Fruit fly (Drosophila melanogaster) whole organism, embryonic: ENCODE results near the gene CG34125.
A peak's percentile ranks its signal among the peaks of the same experiment; 100 is the strongest.

ENCODE experiments used
- Abd-B ChIP-seq: fragments of 200-800 bp; sonication (Bioruptor generic); optimal IDR thresholded peaks from 2 replicates; lab custom pipeline; 2018; ENCODE audit warnings: missing biosample characterization, mild to moderate bottlenecking, missing genetic modification characterization, moderate library complexity
- CG11695 ChIP-seq: fragments of 200-800 bp; sonication (Bioruptor generic); IDR thresholded peaks from 3 replicates; pipeline ENCODE4 v1.3.6; 2022; ENCODE audit warnings: missing biosample characterization, missing genetic modification characterization
- CG13424 ChIP-seq: fragments of 200-800 bp; sonication (Bioruptor generic); optimal IDR thresholded peaks from 2 replicates; lab custom pipeline; 2019; ENCODE audit warnings: missing biosample characterization, mild to moderate bottlenecking, missing genetic modification characterization, moderate library complexity
- CG13894 ChIP-seq: fragments of 200-800 bp; sonication (Bioruptor generic); optimal IDR thresholded peaks from 3 replicates; lab custom pipeline; 2018; ENCODE audit warnings: missing biosample characterization, mild to moderate bottlenecking, missing genetic modification characterization, moderate library complexity
- CG15269 ChIP-seq: fragments of 200-800 bp; sonication (Bioruptor generic); optimal IDR thresholded peaks from 2 replicates; lab custom pipeline; 2018; ENCODE audit warnings: missing biosample characterization, mild to moderate bottlenecking, missing genetic modification characterization, moderate library complexity
- CG15514 ChIP-seq: fragments of 200-800 bp; sonication (Bioruptor generic); optimal IDR thresholded peaks from 3 replicates; lab custom pipeline; 2017; ENCODE audit warnings: missing biosample characterization, missing genetic modification characterization, mild to moderate bottlenecking, moderate library complexity, missing genetic modification reagents
- CG15601 ChIP-seq: fragments of 200-800 bp; sonication (Bioruptor generic); optimal IDR thresholded peaks from 3 replicates; lab custom pipeline; 2019; ENCODE audit warnings: missing biosample characterization, mild to moderate bottlenecking, missing genetic modification characterization, moderate library complexity
- CG17912 ChIP-seq: fragments of 200-800 bp; sonication (Bioruptor generic); optimal IDR thresholded peaks from 2 replicates; lab custom pipeline; 2018; ENCODE audit warnings: missing biosample characterization, mild to moderate bottlenecking, missing genetic modification characterization
- CG18599 ChIP-seq: fragments of 200-800 bp; sonication (Bioruptor generic); optimal IDR thresholded peaks from 3 replicates; lab custom pipeline; 2017; ENCODE audit warnings: missing biosample characterization, missing genetic modification characterization, mild to moderate bottlenecking, moderate library complexity, missing genetic modification reagents
- CG31441 ChIP-seq: fragments of 200-800 bp; sonication (Bioruptor generic); IDR thresholded peaks from 2 replicates; pipeline ENCODE4 v1.3.6; 2022; ENCODE audit warnings: missing biosample characterization, missing genetic modification characterization
- CG32532 ChIP-seq: fragments of 200-800 bp; sonication (Bioruptor generic); IDR thresholded peaks from 2 replicates; pipeline ENCODE4 v1.3.6; 2022; ENCODE audit warnings: missing biosample characterization, missing genetic modification characterization
- CG3281 ChIP-seq: fragments of 200-800 bp; sonication (Bioruptor generic); optimal IDR thresholded peaks from 3 replicates; lab custom pipeline; 2017; ENCODE audit warnings: missing biosample characterization, mild to moderate bottlenecking, missing genetic modification characterization
- CG34376 ChIP-seq: fragments of 200-800 bp; sonication (Bioruptor generic); optimal IDR thresholded peaks from 2 replicates; lab custom pipeline; 2018; ENCODE audit warnings: missing biosample characterization, mild to moderate bottlenecking, missing genetic modification characterization
- CG4360 ChIP-seq: fragments of 200-800 bp; sonication (Bioruptor generic); IDR thresholded peaks from 2 replicates; pipeline ENCODE4 v1.3.6; 2022; ENCODE audit warnings: missing biosample characterization, missing genetic modification characterization
- CG4820 ChIP-seq: fragments of 200-800 bp; sonication (Bioruptor generic); optimal IDR thresholded peaks from 3 replicates; lab custom pipeline; 2016; ENCODE audit warnings: missing biosample characterization, missing genetic modification characterization
- CG6765 ChIP-seq: fragments of 200-800 bp; sonication (Bioruptor generic); optimal IDR thresholded peaks from 3 replicates; lab custom pipeline; 2017; ENCODE audit warnings: missing biosample characterization, mild to moderate bottlenecking, missing genetic modification characterization
- CG6813 ChIP-seq: fragments of 200-800 bp; sonication (Bioruptor generic); optimal IDR thresholded peaks from 2 replicates; lab custom pipeline; 2017; ENCODE audit warnings: missing biosample characterization, missing genetic modification characterization, mild to moderate bottlenecking, moderate library complexity, missing genetic modification reagents
- CG8924 ChIP-seq: fragments of 200-800 bp; optimal IDR thresholded peaks from 3 replicates; lab custom pipeline; 2019; ENCODE audit warnings: missing biosample characterization, mild to moderate bottlenecking, missing genetic modification characterization, moderate library complexity
- CG9727 ChIP-seq: fragments of 200-800 bp; sonication (Bioruptor generic); optimal IDR thresholded peaks from 3 replicates; lab custom pipeline; 2017; ENCODE audit warnings: missing biosample characterization, mild to moderate bottlenecking, missing genetic modification characterization
- Deaf1 ChIP-seq: fragments of 200-800 bp; optimal IDR thresholded peaks from 3 replicates; lab custom pipeline; 2019; ENCODE audit warnings: missing biosample characterization, mild to moderate bottlenecking, missing genetic modification characterization, moderate library complexity
- Dfd ChIP-seq, 2 experiments: fragments of >200 bp; optimal IDR thresholded peaks; 2 replicates each; lab custom pipeline; 2017; ENCODE audit warnings: missing biosample characterization in 2 of 2, missing genetic modification characterization in 2 of 2
- Dref ChIP-seq: fragments of 200-800 bp; sonication (Bioruptor generic); IDR thresholded peaks from 2 replicates; pipeline ENCODE4 v1.3.6; 2022; ENCODE audit warnings: missing biosample characterization, missing genetic modification characterization
- Drgx ChIP-seq: fragments of 200-800 bp; sonication (Bioruptor generic); IDR thresholded peaks from 2 replicates; pipeline ENCODE4 v1.3.6; 2022; ENCODE audit warnings: missing biosample characterization, missing genetic modification characterization
- Fer1 ChIP-seq: fragments of 200-800 bp; sonication (Bioruptor generic); optimal IDR thresholded peaks from 2 replicates; lab custom pipeline; 2017; ENCODE audit warnings: missing biosample characterization, mild to moderate bottlenecking, missing genetic modification characterization
- Hand ChIP-seq: fragments of 200-800 bp; sonication (Bioruptor generic); optimal IDR thresholded peaks from 2 replicates; lab custom pipeline; 2017; ENCODE audit warnings: mild to moderate bottlenecking, missing biosample characterization, missing genetic modification reagents, missing genetic modification characterization
- Hmr ChIP-seq: fragments of 200-800 bp; sonication (Bioruptor generic); optimal IDR thresholded peaks from 3 replicates; lab custom pipeline; 2017; ENCODE audit warnings: mild to moderate bottlenecking, missing biosample characterization, missing genetic modification reagents, missing genetic modification characterization
- Jarid2 ChIP-seq: fragments of 200-800 bp; sonication (Bioruptor generic); optimal IDR thresholded peaks from 3 replicates; lab custom pipeline; 2017; ENCODE audit warnings: mild to moderate bottlenecking, missing biosample characterization, missing genetic modification reagents, missing genetic modification characterization
- Med ChIP-seq: fragments of 200-800 bp; sonication (Bioruptor generic); peaks from one replicate; lab custom pipeline; 2016; ENCODE audit warnings: missing biosample characterization, missing genetic modification characterization, mild to moderate bottlenecking, inconsistent platforms, moderate library complexity
- Meics ChIP-seq: fragments of 200-800 bp; sonication (Bioruptor generic); optimal IDR thresholded peaks from 2 replicates; lab custom pipeline; 2017; ENCODE audit warnings: missing biosample characterization, mild to moderate bottlenecking, missing genetic modification characterization
- NC2β ChIP-seq: fragments of 200-800 bp; sonication (Bioruptor generic); optimal IDR thresholded peaks from 2 replicates; lab custom pipeline; 2016; ENCODE audit warnings: missing biosample characterization, missing genetic modification characterization
- Ptx1 ChIP-seq: fragments of 200-800 bp; sonication (Bioruptor generic); IDR thresholded peaks from 2 replicates; pipeline ENCODE4 v1.3.6; 2022; ENCODE audit warnings: missing biosample characterization, missing genetic modification characterization
- Rfx ChIP-seq: fragments of 200-800 bp; sonication (Bioruptor generic); IDR thresholded peaks from 2 replicates; pipeline ENCODE4 v1.3.6; 2022; ENCODE audit warnings: missing biosample characterization, missing genetic modification characterization
- Sox102F ChIP-seq: fragments of 200-800 bp; sonication (Bioruptor generic); optimal IDR thresholded peaks from 2 replicates; lab custom pipeline; 2018; ENCODE audit warnings: missing biosample characterization, mild to moderate bottlenecking, missing genetic modification characterization, moderate library complexity
- ara ChIP-seq: fragments of 200-800 bp; sonication (Bioruptor generic); IDR thresholded peaks from 2 replicates; pipeline ENCODE4 v1.3.6; 2022; ENCODE audit warnings: missing biosample characterization, missing genetic modification characterization
- cg ChIP-seq: fragments of 200-800 bp; sonication (Bioruptor generic); optimal IDR thresholded peaks from 3 replicates; lab custom pipeline; 2019; ENCODE audit warnings: missing biosample characterization, mild to moderate bottlenecking, missing genetic modification characterization, moderate library complexity
- corto ChIP-seq: fragments of 200-800 bp; sonication (Bioruptor generic); optimal IDR thresholded peaks from 2 replicates; lab custom pipeline; 2016; ENCODE audit warnings: missing biosample characterization, mild to moderate bottlenecking, missing genetic modification characterization, moderate library complexity
- disco-r ChIP-seq: fragments of 200-800 bp; sonication (Bioruptor generic); optimal IDR thresholded peaks from 2 replicates; lab custom pipeline; 2016; ENCODE audit warnings: missing biosample characterization, missing genetic modification characterization
- dmrt99B ChIP-seq: fragments of 200-800 bp; sonication (Bioruptor generic); optimal IDR thresholded peaks from 2 replicates; lab custom pipeline; 2018; ENCODE audit warnings: missing biosample characterization, mild to moderate bottlenecking, missing genetic modification characterization, moderate library complexity
- en ChIP-seq: fragments of 200-800 bp; sonication (Bioruptor generic); optimal IDR thresholded peaks from 2 replicates; lab custom pipeline; 2016; ENCODE audit warnings: missing biosample characterization, missing genetic modification characterization
- ewg ChIP-seq: fragments of 200-800 bp; sonication (Bioruptor generic); optimal IDR thresholded peaks from 3 replicates; lab custom pipeline; 2017; ENCODE audit warnings: mild to moderate bottlenecking, missing biosample characterization, missing genetic modification reagents, missing genetic modification characterization
- scrt ChIP-seq: fragments of 200-800 bp; sonication (Bioruptor generic); optimal IDR thresholded peaks from 2 replicates; lab custom pipeline; 2018; ENCODE audit warnings: missing biosample characterization, mild to moderate bottlenecking, missing genetic modification characterization, moderate library complexity
- stc ChIP-seq: fragments of 200-800 bp; sonication (Bioruptor generic); IDR thresholded peaks from 2 replicates; pipeline ENCODE4 v1.3.6; 2022; ENCODE audit warnings: missing biosample characterization, missing genetic modification characterization
- sug ChIP-seq: fragments of 200-800 bp; optimal IDR thresholded peaks from 2 replicates; lab custom pipeline; 2019; ENCODE audit warnings: missing biosample characterization, mild to moderate bottlenecking, missing genetic modification characterization, moderate library complexity
- tap ChIP-seq: fragments of 200-800 bp; optimal IDR thresholded peaks from 3 replicates; lab custom pipeline; 2019; ENCODE audit warnings: missing biosample characterization, mild to moderate bottlenecking, missing genetic modification characterization, moderate library complexity
- unpg ChIP-seq: fragments of 200-800 bp; sonication (Bioruptor generic); optimal IDR thresholded peaks from 3 replicates; lab custom pipeline; 2018; ENCODE audit warnings: missing biosample characterization, mild to moderate bottlenecking, missing genetic modification characterization, moderate library complexity
- wor ChIP-seq: fragments of 200-800 bp; sonication (Bioruptor generic); IDR thresholded peaks from 2 replicates; pipeline ENCODE4 v1.3.6; 2022; ENCODE audit warnings: missing biosample characterization, missing genetic modification characterization

Gene CG34125

DNA sequence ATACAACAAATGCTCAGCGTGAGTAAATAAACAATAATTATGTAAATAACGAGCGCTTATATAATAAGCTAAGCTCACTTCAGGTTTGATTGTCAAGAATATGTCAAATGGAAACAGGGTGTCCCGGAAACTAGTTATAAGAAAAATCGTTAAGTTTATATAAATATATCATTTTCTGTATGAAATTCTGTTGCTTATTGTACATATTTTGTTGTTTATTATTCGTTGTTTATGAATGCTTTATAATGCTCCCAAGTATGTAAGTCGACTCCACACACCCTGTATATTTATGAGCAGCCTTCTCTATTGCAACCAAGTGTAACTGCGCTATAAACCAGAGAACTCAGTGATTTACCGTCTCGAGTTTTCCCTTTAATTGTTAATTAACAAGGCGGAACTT is 34.9 kb upstream of the CG34125 start (continued):
- TF ChIP-seq dmrt99B (tag; lab: Kevin White, UChicago) (peak; percentile 11), ara (GFP tag; lab: Robert Waterston, UW) (peak; percentile 39; the same call in 1 of the 2 replicates), Sox102F (GFP tag; lab: Kevin White, UChicago) (peak; percentile 5), CG15269 (peak; percentile 20), Dfd (GFP tag; optimal IDR thresholded peaks at IDR 0.05; lab: Kevin White, UChicago) (no peak), tap (peak; percentile 8), CG13424 (tag; lab: Kevin White, UChicago) (peak; percentile 26), CG11695 (GFP tag; lab: Robert Waterston, UW) (0 out of 3 replicates have a peak, but pooled peaks have one; percentile 13), unpg (GFP tag; lab: Kevin White, UChicago) (peak; percentile 41)

DNA sequence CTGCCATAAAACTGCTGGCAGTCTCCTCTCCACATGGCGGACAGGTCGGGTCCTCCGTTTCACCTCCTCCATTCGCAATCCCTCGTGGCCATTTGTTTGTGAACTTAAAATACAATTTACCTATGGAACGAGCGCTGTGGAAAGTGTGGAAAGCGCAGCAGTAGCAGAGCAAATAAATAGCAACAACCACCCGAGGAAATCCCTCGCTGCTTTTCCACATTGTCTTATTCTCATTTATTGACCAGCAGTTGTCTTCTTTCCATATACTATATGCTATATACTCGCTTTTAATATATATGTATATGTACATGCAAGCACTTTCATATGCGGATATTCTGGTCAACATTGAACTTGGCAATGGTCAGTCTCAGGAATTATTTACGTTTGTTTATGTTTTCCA is 33.2 kb upstream of the CG34125 start, which contains the start of gene hoe1:
Gene hoe1 (minus strand): TSS at position 101 of the 400 bp plus-strand sequence.
- TF ChIP-seq en (no peak), wor (GFP tag; lab: Robert Waterston, UW) (no peak)

DNA sequence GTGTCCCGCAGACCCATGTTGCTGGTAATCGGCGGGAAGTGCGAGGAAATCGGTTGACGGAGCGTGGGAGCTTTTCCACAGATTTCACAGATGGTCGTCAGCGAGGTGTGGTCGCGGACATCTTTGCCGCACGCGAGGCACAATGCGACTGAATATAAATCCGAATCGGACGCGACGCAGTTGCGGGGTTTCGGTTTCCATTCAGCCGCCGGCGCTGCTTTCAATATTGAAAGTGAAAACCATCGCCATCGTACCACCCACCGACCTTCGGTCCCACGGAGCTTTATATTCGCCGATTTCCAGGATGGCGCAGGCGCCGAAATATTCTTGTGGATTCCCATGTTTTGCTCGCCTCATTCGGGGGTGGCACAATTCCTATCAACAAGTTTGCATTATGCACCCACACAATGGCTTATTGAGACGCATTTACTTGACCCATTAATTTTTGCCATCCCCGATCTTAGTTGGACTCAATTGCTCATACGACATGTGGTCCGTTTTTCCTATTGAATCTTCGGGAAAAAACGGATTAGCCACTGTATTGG is 29.1 kb upstream of the CG34125 start, which contains the start of gene hoe2:
Gene hoe2 (minus strand): TSS at position 126 of the 545 bp plus-strand sequence.
- TF ChIP-seq Med (GFP tag; lab: Kevin White, UChicago) (peak; percentile 38), CG6813 (peak; percentile 15), Jarid2 (GFP tag; lab: Kevin White, UChicago) (peak; percentile 23), Deaf1 (tag; lab: Kevin White, UChicago) (peak; percentile 94), CG32532 (GFP tag; lab: Robert Waterston, UW) (peak; percentile 41; the same call in 1 of the 2 replicates), sug (tag; lab: Kevin White, UChicago) (no peak), CG15601 (peak; percentile 94), ewg (peak; percentile 57), Hand (GFP tag; lab: Kevin White, UChicago) (peak; percentile 38), CG13894 (tag; lab: Kevin White, UChicago) (peak; percentile 79), Fer1 (GFP tag; lab: Kevin White, UChicago) (peak; percentile 80), disco-r (GFP tag; lab: Kevin White, UChicago) (no peak), cg (no peak), CG9727 (no peak), CG4360 (no peak), CG15514 (GFP tag; lab: Kevin White, UChicago) (peak; percentile 48), CG4820 (GFP tag; lab: Kevin White, UChicago) (no peak), CG17912 (GFP tag; lab: Kevin White, UChicago) (no peak), CG3281 (GFP tag; lab: Kevin White, UChicago) (peak; percentile 31), CG18599 (GFP tag; lab: Kevin White, UChicago) (peak; percentile 57), NC2β (no peak), Drgx (GFP tag; lab: Robert Waterston, UW) (0 out of 2 replicates have a peak, but pooled peaks have one; percentile 16), CG31441 (GFP tag; lab: Robert Waterston, UW) (no peak), Dref (GFP tag; lab: Robert Waterston, UW) (peak; percentile 11; the same call in 1 of the 2 replicates), CG8924 (tag; lab: Kevin White, UChicago) (no peak), Ptx1 (GFP tag; lab: Robert Waterston, UW) (no peak), Meics (GFP tag; lab: Kevin White, UChicago) (peak; percentile 4), CG34376 (GFP tag; lab: Kevin White, UChicago) (peak; percentile 37), Rfx (0 out of 2 replicates have a peak, but pooled peaks have one; percentile 20), Hmr (GFP tag; lab: Kevin White, UChicago) (peak; percentile 71), scrt (GFP tag; lab: Kevin White, UChicago) (peak; percentile 94), CG6765 (GFP tag; lab: Kevin White, UChicago) (no peak), stc (no peak), corto (GFP tag; lab: Kevin White, UChicago) (no peak), Abd-B (no peak)
